Worm (Caenorhabditis elegans) whole organism, L2 larva: ENCODE measurements around the gene fipr-6.
A peak's percentile ranks its signal among the peaks of the same experiment; 100 is the strongest.

Source experiments
- C34F6.9 ChIP-seq: fragments of 150-350 bp; optimal IDR thresholded peaks from 2 replicates; lab custom pipeline; 2014; ENCODE audit warnings: missing biosample characterization, missing genetic modification characterization
- F13H6.1 ChIP-seq: sonication (generic microtip); optimal IDR thresholded peaks from 2 replicates; lab custom pipeline; 2016; ENCODE audit warnings: missing genetic modification characterization, missing compliant biosample characterization
- R02D3.7 ChIP-seq: fragments of 150-350 bp; optimal IDR thresholded peaks from 2 replicates; lab custom pipeline; 2014; ENCODE audit warnings: missing biosample characterization, missing genetic modification characterization
- Y55F3AM.14 ChIP-seq: fragments of 200-800 bp; sonication (Bioruptor generic); optimal IDR thresholded peaks from 2 replicates; lab custom pipeline; 2018; ENCODE audit warnings: mild to moderate bottlenecking, missing genetic modification characterization, missing compliant biosample characterization
- ZK546.5 ChIP-seq: sonication (generic microtip); optimal IDR thresholded peaks from 2 replicates; lab custom pipeline; 2017; ENCODE audit warnings: missing biosample characterization, missing genetic modification characterization
- alr-1 ChIP-seq: fragments of 150-350 bp; optimal IDR thresholded peaks from 2 replicates; lab custom pipeline; 2014; ENCODE audit warnings: missing biosample characterization, missing genetic modification characterization
- aly-2 ChIP-seq: fragments of 150-350 bp; optimal IDR thresholded peaks from 2 replicates; lab custom pipeline; 2014; ENCODE audit warnings: missing biosample characterization, missing genetic modification characterization
- ama-1 ChIP-seq: fragments of 150-350 bp; optimal IDR thresholded peaks from 2 replicates; lab custom pipeline; 2018; ENCODE audit warnings: inconsistent platforms
- blmp-1 ChIP-seq: sonication (generic microtip); optimal IDR thresholded peaks from 2 replicates; lab custom pipeline; 2017; ENCODE audit warnings: missing genetic modification characterization, mild to moderate bottlenecking, missing compliant biosample characterization, antibody characterized with exemption, moderate library complexity; ENCODE audit not compliant: insufficient read depth
- ceh-16 ChIP-seq: fragments of 150-350 bp; optimal IDR thresholded peaks from 2 replicates; lab custom pipeline; 2014; ENCODE audit warnings: missing biosample characterization, missing genetic modification characterization
- ceh-82 ChIP-seq: fragments of 150-350 bp; optimal IDR thresholded peaks from 2 replicates; lab custom pipeline; 2014; ENCODE audit warnings: missing biosample characterization, missing genetic modification characterization
- crh-2 ChIP-seq: sonication (generic microtip); optimal IDR thresholded peaks from 2 replicates; lab custom pipeline; 2017; ENCODE audit warnings: missing biosample characterization, missing genetic modification characterization
- dmd-4 ChIP-seq: sonication (generic microtip); optimal IDR thresholded peaks from 2 replicates; lab custom pipeline; 2017; ENCODE audit warnings: missing biosample characterization, missing genetic modification characterization
- egl-27 ChIP-seq: sonication (generic microtip); optimal IDR thresholded peaks from 3 replicates; lab custom pipeline; 2017; ENCODE audit warnings: missing biosample characterization, missing genetic modification reagents, missing genetic modification characterization
- elt-1 ChIP-seq: fragments of 150-350 bp; optimal IDR thresholded peaks from 2 replicates; lab custom pipeline; 2014; ENCODE audit warnings: missing biosample characterization, missing genetic modification characterization
- elt-3 ChIP-seq: sonication (generic microtip); optimal IDR thresholded peaks from 2 replicates; lab custom pipeline; 2017; ENCODE audit warnings: missing biosample characterization, missing genetic modification characterization
- fos-1 ChIP-seq: fragments of 150-350 bp; optimal IDR thresholded peaks from 2 replicates; lab custom pipeline; 2014; ENCODE audit warnings: missing biosample characterization, missing genetic modification characterization
- gmeb-1 ChIP-seq: fragments of 150-350 bp; optimal IDR thresholded peaks from 2 replicates; lab custom pipeline; 2014; ENCODE audit warnings: missing biosample characterization, missing genetic modification characterization
- lin-11 ChIP-seq: fragments of 150-350 bp; sonication (generic microtip); optimal IDR thresholded peaks from 2 replicates; lab custom pipeline; 2014; ENCODE audit warnings: missing biosample characterization, missing genetic modification characterization, inconsistent platforms, mixed read lengths
- lin-13 ChIP-seq: fragments of 150-350 bp; optimal IDR thresholded peaks from 2 replicates; lab custom pipeline; 2014; ENCODE audit warnings: missing biosample characterization, missing genetic modification reagents, missing genetic modification characterization
- lin-39 ChIP-seq: fragments of 150-350 bp; optimal IDR thresholded peaks from 2 replicates; lab custom pipeline; 2014; ENCODE audit warnings: missing biosample characterization, missing genetic modification reagents, missing genetic modification characterization
- lsy-2 ChIP-seq, 2 experiments: fragments of 150-350 bp in 1 of 2; sonication (generic microtip) in 1 of 2; optimal IDR thresholded peaks; 2 replicates each; lab custom pipeline; 2014 to 2017; ENCODE audit warnings: missing biosample characterization in 2 of 2, missing genetic modification characterization in 2 of 2
- mab-5 ChIP-seq: fragments of 150-350 bp; optimal IDR thresholded peaks from 2 replicates; lab custom pipeline; 2014; ENCODE audit warnings: missing biosample characterization, missing genetic modification characterization
- mbf-1 ChIP-seq: sonication (generic microtip); optimal IDR thresholded peaks from 2 replicates; lab custom pipeline; 2017; ENCODE audit warnings: missing biosample characterization, missing genetic modification characterization
- mdl-1 ChIP-seq, 2 experiments: fragments of 150-350 bp in 1 of 2; sonication (generic microtip) in 1 of 2; optimal IDR thresholded peaks; 2 replicates each; lab custom pipeline; 2017; ENCODE audit warnings: missing biosample characterization in 2 of 2, missing genetic modification characterization in 2 of 2
- nhr-10 ChIP-seq: sonication (generic microtip); optimal IDR thresholded peaks from 2 replicates; lab custom pipeline; 2017; ENCODE audit warnings: missing biosample characterization, missing genetic modification characterization
- nhr-11 ChIP-seq: fragments of 150-350 bp; optimal IDR thresholded peaks from 2 replicates; lab custom pipeline; 2014; ENCODE audit warnings: missing biosample characterization, missing genetic modification characterization
- nhr-12 ChIP-seq: fragments of 150-350 bp; optimal IDR thresholded peaks from 2 replicates; lab custom pipeline; 2014; ENCODE audit warnings: missing biosample characterization, missing genetic modification characterization
- nhr-129 ChIP-seq: fragments of 150-350 bp; optimal IDR thresholded peaks from 2 replicates; lab custom pipeline; 2014; ENCODE audit warnings: missing biosample characterization, missing genetic modification characterization
- nhr-21 ChIP-seq: fragments of 150-350 bp; optimal IDR thresholded peaks from 2 replicates; lab custom pipeline; 2014; ENCODE audit warnings: missing biosample characterization, missing genetic modification characterization
- nhr-23 ChIP-seq: fragments of 150-350 bp; optimal IDR thresholded peaks from 2 replicates; lab custom pipeline; 2014; ENCODE audit warnings: missing biosample characterization, missing genetic modification reagents, missing genetic modification characterization
- nhr-237 ChIP-seq: fragments of 150-350 bp; optimal IDR thresholded peaks from 2 replicates; lab custom pipeline; 2014; ENCODE audit warnings: missing biosample characterization, missing genetic modification characterization
- nhr-25 ChIP-seq: fragments of 150-350 bp; sonication (generic microtip); optimal IDR thresholded peaks from 3 replicates; lab custom pipeline; 2014; ENCODE audit warnings: missing biosample characterization, missing genetic modification characterization
- nhr-6 ChIP-seq: fragments of 150-350 bp; optimal IDR thresholded peaks from 2 replicates; lab custom pipeline; 2014; ENCODE audit warnings: missing biosample characterization, missing genetic modification characterization
- nhr-77 ChIP-seq: fragments of 150-350 bp; optimal IDR thresholded peaks from 2 replicates; lab custom pipeline; 2014; ENCODE audit warnings: missing biosample characterization, missing genetic modification characterization
- peb-1 ChIP-seq: fragments of 150-350 bp; optimal IDR thresholded peaks from 2 replicates; lab custom pipeline; 2014; ENCODE audit warnings: missing biosample characterization, missing genetic modification characterization
- sem-4 ChIP-seq: fragments of 150-350 bp; optimal IDR thresholded peaks from 2 replicates; lab custom pipeline; 2014; ENCODE audit warnings: missing biosample characterization, missing genetic modification reagents, missing genetic modification characterization
- skn-1 ChIP-seq: sonication (generic microtip); optimal IDR thresholded peaks from 2 replicates; lab custom pipeline; 2017; ENCODE audit warnings: missing biosample characterization, missing genetic modification characterization
- sma-3 ChIP-seq: sonication (generic microtip); optimal IDR thresholded peaks from 2 replicates; lab custom pipeline; 2016; ENCODE audit warnings: missing genetic modification reagents, missing genetic modification characterization, missing compliant biosample characterization
- sma-9 ChIP-seq, 2 experiments: fragments of 150-350 bp in 1 of 2; sonication (generic microtip) in 1 of 2; optimal IDR thresholded peaks; 2 replicates each; lab custom pipeline; 2014 to 2016; ENCODE audit warnings: missing genetic modification characterization in 2 of 2, mild to moderate bottlenecking in 1 of 2, missing biosample characterization in 1 of 2, missing compliant biosample characterization in 1 of 2, missing genetic modification reagents in 1 of 2, moderate library complexity in 1 of 2
- snpc-4 ChIP-seq: fragments of 150-350 bp; optimal IDR thresholded peaks from 2 replicates; lab custom pipeline; 2014; ENCODE audit warnings: missing biosample characterization, missing genetic modification characterization
- unc-39 ChIP-seq: fragments of 150-350 bp; optimal IDR thresholded peaks from 2 replicates; lab custom pipeline; 2014; ENCODE audit warnings: missing biosample characterization, missing genetic modification characterization
- unc-55 ChIP-seq: fragments of 150-350 bp; sonication (generic microtip); optimal IDR thresholded peaks from 3 replicates; lab custom pipeline; 2014; ENCODE audit warnings: missing biosample characterization, missing genetic modification reagents, missing genetic modification characterization
- unc-62 ChIP-seq: fragments of 150-350 bp; optimal IDR thresholded peaks from 2 replicates; lab custom pipeline; 2014; ENCODE audit warnings: missing biosample characterization, missing genetic modification reagents, missing genetic modification characterization
- zag-1 ChIP-seq: fragments of 150-350 bp; optimal IDR thresholded peaks from 2 replicates; lab custom pipeline; 2014; ENCODE audit warnings: missing biosample characterization, missing genetic modification characterization
- ztf-1 ChIP-seq: fragments of 200-800 bp; sonication (Bioruptor generic); conservative IDR thresholded peaks from 2 replicates; pipeline ENCODE4 v1.3.6; 2022; ENCODE audit warnings: missing genetic modification characterization, missing compliant biosample characterization
- ztf-11 ChIP-seq: sonication (generic microtip); optimal IDR thresholded peaks from 2 replicates; lab custom pipeline; 2017; ENCODE audit warnings: missing biosample characterization, missing genetic modification characterization
- ztf-4 ChIP-seq: fragments of 150-350 bp; optimal IDR thresholded peaks from 2 replicates; lab custom pipeline; 2014; ENCODE audit warnings: missing biosample characterization, missing genetic modification characterization

Gene fipr-6

DNA sequence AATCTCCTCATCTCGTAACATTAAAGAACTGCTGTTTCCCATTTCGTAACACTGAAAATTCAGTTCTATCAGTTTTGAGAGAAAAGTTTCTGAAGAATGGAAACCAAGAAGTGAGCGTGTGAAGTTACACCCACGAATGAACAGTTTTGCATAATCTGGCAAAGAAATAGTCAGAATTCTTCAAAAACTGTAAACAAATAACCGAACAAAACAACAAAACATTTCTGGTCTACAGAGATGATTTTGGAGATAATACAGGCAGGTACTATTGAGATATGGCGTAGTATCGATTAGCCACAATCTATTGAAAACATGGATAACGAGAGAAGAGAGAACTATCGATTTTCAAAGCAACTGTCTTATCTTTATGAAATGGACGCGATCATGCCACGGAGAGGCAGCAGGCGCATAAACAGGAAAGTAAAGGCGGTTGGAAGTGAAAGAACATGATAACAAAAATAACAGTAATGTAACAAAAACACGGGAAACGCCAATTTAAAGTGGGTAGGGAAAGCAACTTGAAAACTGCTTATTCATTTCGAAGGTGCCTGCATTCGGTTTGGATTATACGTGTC lies 27.5 kb upstream of the fipr-6 start, which contains the start of gene chpf-1:
chpf-1 (minus strand) TSS at position 51 of the 575 bp plus-strand sequence.
- TF ChIP-seq lin-13 (GFP tag; lab: Kevin White, UChicago) (no peak), blmp-1 (tag; lab: Kevin White, UChicago) (peak; percentile 59), Y55F3AM.14 (GFP tag; lab: Kevin White, UChicago) (no peak), unc-55 (no peak), ztf-1 (GFP tag; lab: Robert Waterston, UW) (no peak), nhr-129 (tag; lab: Kevin White, UChicago) (peak; percentile 14), fos-1 (tag; lab: Kevin White, UChicago) (peak; percentile 70), F13H6.1 (no peak), lsy-2 (tag; optimal IDR thresholded peaks at IDR 0.05; lab: Kevin White, UChicago) (peak in 1 of 2 experiments; percentile 0), ama-1 (peak; percentile 17), crh-2 (tag; lab: Kevin White, UChicago) (peak; percentile 76), sma-9 (GFP tag; optimal IDR thresholded peaks at IDR 0.05; lab: Kevin White, UChicago) (peak; percentile 2), sma-9 (tag; optimal IDR thresholded peaks at IDR 0.05; lab: Kevin White, UChicago) (no peak)
- TF ChIP-seq, all 48 proteins: peak for 7

DNA sequence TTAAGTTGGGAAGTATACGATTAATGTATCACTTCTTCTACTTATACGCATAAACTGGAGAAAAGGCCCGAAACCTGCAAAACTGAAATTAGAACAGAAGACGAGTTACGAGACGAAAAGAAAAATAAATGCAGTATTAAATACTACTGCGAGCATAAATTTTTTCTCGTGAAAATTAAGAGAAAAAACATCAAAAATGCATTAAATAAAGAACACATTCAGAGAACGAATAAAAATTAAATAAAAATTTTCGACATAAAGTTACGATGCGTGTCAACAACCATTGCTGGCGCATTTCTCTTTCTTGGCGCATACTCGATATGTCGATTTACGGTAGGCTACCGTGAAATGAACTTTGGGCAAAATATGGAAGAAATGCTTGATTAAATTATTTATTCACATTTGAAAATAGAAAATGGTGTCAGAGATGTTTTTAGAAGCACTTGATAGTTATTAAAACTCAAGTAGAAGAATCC lies 26.1 kb upstream of the fipr-6 start, which contains the start of the genes ZK856.19 and ZK856.11:
ZK856.19 (minus strand) TSS at position 51 of the 476 bp plus-strand sequence.
ZK856.11 (minus strand) TSS at position 76 of the 476 bp plus-strand sequence.
- peak; percentile 62 for TF ChIP-seq sma-3 (GFP tag; lab: Kevin White, UChicago)
- TF ChIP-seq mbf-1 = no peak
- no peak for TF ChIP-seq Y55F3AM.14 (GFP tag; lab: Kevin White, UChicago)
- peak; percentile 66 for TF ChIP-seq nhr-25
- no peak for TF ChIP-seq mdl-1 (tag; optimal IDR thresholded peaks at IDR 0.05; lab: Kevin White, UChicago)
- TF ChIP-seq ztf-11 (tag; lab: Kevin White, UChicago) = no peak
- TF ChIP-seq zag-1 = no peak
- TF ChIP-seq sma-9 (GFP tag; optimal IDR thresholded peaks at IDR 0.05; lab: Kevin White, UChicago) = peak; percentile 41
- no peak for TF ChIP-seq sma-9 (tag; optimal IDR thresholded peaks at IDR 0.05; lab: Kevin White, UChicago)
- peak; percentile 41 for TF ChIP-seq nhr-21 (tag; lab: Kevin White, UChicago)
- no peak for TF ChIP-seq nhr-6 (tag; lab: Kevin White, UChicago)
- no peak for TF ChIP-seq unc-62 (GFP tag; lab: Kevin White, UChicago)
- TF ChIP-seq lin-11 (tag; lab: Kevin White, UChicago) = no peak
- no peak for TF ChIP-seq fos-1 (tag; lab: Kevin White, UChicago)
- peak; percentile 21 for TF ChIP-seq sem-4 (tag; lab: Kevin White, UChicago)
- TF ChIP-seq elt-1 (tag; lab: Kevin White, UChicago) = no peak
- no peak for TF ChIP-seq ceh-16 (tag; lab: Kevin White, UChicago)
- TF ChIP-seq ztf-1 (GFP tag; lab: Robert Waterston, UW) = no peak
- TF ChIP-seq ceh-82 = no peak
- TF ChIP-seq lin-13 (GFP tag; lab: Kevin White, UChicago) = peak; percentile 51
- no peak for TF ChIP-seq snpc-4 (tag; lab: Kevin White, UChicago)
- no peak for TF ChIP-seq nhr-237 (tag; lab: Kevin White, UChicago)
- no peak for TF ChIP-seq blmp-1 (tag; lab: Kevin White, UChicago)
- no peak for TF ChIP-seq nhr-10 (tag; lab: Kevin White, UChicago)
- peak; percentile 43 for TF ChIP-seq nhr-129 (tag; lab: Kevin White, UChicago)
- no peak for TF ChIP-seq ZK546.5 (tag; lab: Kevin White, UChicago)
- peak; percentile 37 for TF ChIP-seq mab-5 (tag; lab: Kevin White, UChicago)
- peak; percentile 25 for TF ChIP-seq ama-1
- TF ChIP-seq unc-55 = peak; percentile 72
- no peak for TF ChIP-seq dmd-4 (tag; lab: Kevin White, UChicago)
- TF ChIP-seq skn-1 = no peak
- TF ChIP-seq alr-1 = no peak
- no peak for TF ChIP-seq F13H6.1
- TF ChIP-seq egl-27 (tag; lab: Kevin White, UChicago) = no peak
- TF ChIP-seq elt-3 (tag; lab: Kevin White, UChicago) = no peak
- TF ChIP-seq lin-39 (tag; lab: Kevin White, UChicago) = no peak
- no peak for TF ChIP-seq nhr-11 (tag; lab: Kevin White, UChicago)
- peak; percentile 52 for TF ChIP-seq R02D3.7
- no peak for TF ChIP-seq aly-2 (tag; lab: Kevin White, UChicago)
- TF ChIP-seq gmeb-1 (tag; lab: Kevin White, UChicago) = peak; percentile 80
- TF ChIP-seq nhr-12 (tag; lab: Kevin White, UChicago) = no peak
- TF ChIP-seq peb-1 (tag; lab: Kevin White, UChicago) = no peak
- no peak for TF ChIP-seq ztf-4 (tag; lab: Kevin White, UChicago)
- no peak for TF ChIP-seq nhr-77 (tag; lab: Kevin White, UChicago)
- TF ChIP-seq nhr-23 (tag; lab: Kevin White, UChicago) = no peak
- TF ChIP-seq C34F6.9 (tag; lab: Kevin White, UChicago) = peak; percentile 86
- peak; percentile 67 to 89 for TF ChIP-seq lsy-2 (tag; optimal IDR thresholded peaks at IDR 0.05; lab: Kevin White, UChicago)
- TF ChIP-seq crh-2 (tag; lab: Kevin White, UChicago) = peak; percentile 76
- no peak for TF ChIP-seq unc-39
